Worm (Caenorhabditis elegans) whole organism, mixed stage, embryonic: Measurements from ENCODE around the gene aps-2.

Experiments used
- blmp-1 ChIP-seq: fragments of 150-350 bp; optimal IDR thresholded peaks from 2 replicates; lab custom pipeline; 2014; ENCODE audit warnings: missing biosample characterization, missing genetic modification characterization
- elt-1 ChIP-seq: sonication (generic microtip); optimal IDR thresholded peaks from 2 replicates; lab custom pipeline; 2017; ENCODE audit warnings: missing genetic modification characterization, mild to moderate bottlenecking, missing compliant biosample characterization, antibody characterized with exemption, moderate library complexity, borderline replicate concordance; ENCODE audit not compliant: insufficient read depth
- flh-1 ChIP-seq: fragments of 200-800 bp; sonication (Bioruptor generic); optimal IDR thresholded peaks from 2 replicates; lab custom pipeline; 2018; ENCODE audit warnings: mild to moderate bottlenecking, missing genetic modification characterization, moderate library complexity, missing compliant biosample characterization
- lin-13 ChIP-seq: fragments of 150-350 bp; optimal IDR thresholded peaks from 2 replicates; lab custom pipeline; 2014; ENCODE audit warnings: missing biosample characterization, missing genetic modification characterization
- mep-1 ChIP-seq: fragments of 150-350 bp; optimal IDR thresholded peaks from 2 replicates; lab custom pipeline; 2017; ENCODE audit warnings: missing biosample characterization, missing genetic modification reagents, missing genetic modification characterization, inconsistent platforms
- nhr-12 ChIP-seq: fragments of 150-350 bp; optimal IDR thresholded peaks from 2 replicates; lab custom pipeline; 2014; ENCODE audit warnings: missing biosample characterization, missing genetic modification characterization
- nhr-237 ChIP-seq: fragments of 150-350 bp; optimal IDR thresholded peaks from 2 replicates; lab custom pipeline; 2014; ENCODE audit warnings: missing biosample characterization, missing genetic modification characterization
- nhr-76 ChIP-seq: sonication (generic microtip); optimal IDR thresholded peaks from 2 replicates; lab custom pipeline; 2017; ENCODE audit warnings: missing biosample characterization, missing genetic modification characterization
- pha-4 ChIP-seq: fragments of 150-350 bp; optimal IDR thresholded peaks from 2 replicates; lab custom pipeline; 2018; ENCODE audit warnings: missing biosample characterization, missing genetic modification reagents, missing genetic modification characterization
- sem-2 ChIP-seq: fragments of 200-800 bp; sonication (Bioruptor generic); optimal IDR thresholded peaks from 2 replicates; lab custom pipeline; 2018; ENCODE audit warnings: mild to moderate bottlenecking, missing genetic modification characterization, missing compliant biosample characterization
- snpc-4 ChIP-seq: fragments of 150-350 bp; optimal IDR thresholded peaks from 2 replicates; lab custom pipeline; 2014; ENCODE audit warnings: missing biosample characterization, missing genetic modification characterization

DNA sequence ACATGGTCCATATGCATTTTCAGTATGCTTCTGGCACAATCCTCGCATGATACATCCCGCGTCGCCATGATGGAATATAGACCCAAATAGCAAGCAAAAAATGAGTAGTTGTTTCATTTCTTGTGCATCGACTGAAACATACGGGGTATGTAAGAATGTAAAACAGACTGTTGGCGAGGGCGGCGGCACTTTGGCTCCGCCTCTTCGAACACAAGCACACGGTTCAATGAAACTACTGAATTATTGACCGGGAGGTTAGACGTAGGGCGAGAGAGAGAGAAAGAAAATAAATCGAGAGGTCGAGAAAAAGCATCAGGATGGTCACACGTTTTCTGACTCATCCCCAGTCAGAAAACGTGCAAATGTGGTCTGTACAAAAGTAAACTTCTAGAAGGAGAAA lies 21.9 kb downstream of the aps-2 start:
- TF ChIP-seq lin-13 (no peak), snpc-4 (tag; lab: Kevin White, UChicago) (no peak), sem-2 (GFP tag; lab: Kevin White, UChicago) (no peak), blmp-1 (no peak), nhr-237 (tag; lab: Kevin White, UChicago) (no peak), elt-1 (tag; lab: Kevin White, UChicago) (no peak), nhr-12 (no peak), nhr-76 (tag; lab: Kevin White, UChicago) (no peak), pha-4 (tag; lab: Kevin White, UChicago) (no peak), flh-1 (no peak), mep-1 (tag; lab: Kevin White, UChicago) (no peak)
